Worm (Caenorhabditis elegans) whole organism, L3 larva: ENCODE results near the gene F36F12.7.

Experiments used
- R02D3.7 ChIP-seq: fragments of 150-350 bp; optimal IDR thresholded peaks from 2 replicates; lab custom pipeline; 2014; ENCODE audit warnings: missing biosample characterization, missing genetic modification characterization
- aly-2 ChIP-seq: fragments of 150-350 bp; optimal IDR thresholded peaks from 2 replicates; lab custom pipeline; 2014; ENCODE audit warnings: missing biosample characterization, missing genetic modification characterization
- ama-1 ChIP-seq: fragments of 150-350 bp; optimal IDR thresholded peaks from 2 replicates; lab custom pipeline; 2018
- ceh-28 ChIP-seq: fragments of 150-350 bp; optimal IDR thresholded peaks from 2 replicates; lab custom pipeline; 2014; ENCODE audit warnings: missing biosample characterization, missing genetic modification reagents, missing genetic modification characterization
- ceh-82 ChIP-seq: fragments of 150-350 bp; optimal IDR thresholded peaks from 2 replicates; lab custom pipeline; 2014; ENCODE audit warnings: missing biosample characterization, missing genetic modification characterization
- ceh-9 ChIP-seq: sonication (generic microtip); optimal IDR thresholded peaks from 2 replicates; lab custom pipeline; 2018; ENCODE audit warnings: missing biosample characterization, missing genetic modification characterization
- daf-12 ChIP-seq: fragments of 150-350 bp; optimal IDR thresholded peaks from 2 replicates; lab custom pipeline; 2014; ENCODE audit warnings: missing biosample characterization, missing genetic modification reagents, missing genetic modification characterization
- egl-27 ChIP-seq: sonication (generic microtip); optimal IDR thresholded peaks from 4 replicates; lab custom pipeline; 2017; ENCODE audit warnings: missing biosample characterization, missing genetic modification reagents, missing genetic modification characterization
- egl-5 ChIP-seq: fragments of 150-350 bp; optimal IDR thresholded peaks from 2 replicates; lab custom pipeline; 2017; ENCODE audit warnings: missing biosample characterization, missing genetic modification reagents, missing genetic modification characterization, inconsistent platforms
- elt-1 ChIP-seq: fragments of 150-350 bp; optimal IDR thresholded peaks from 2 replicates; lab custom pipeline; 2014; ENCODE audit warnings: missing biosample characterization, missing genetic modification characterization
- elt-2 ChIP-seq: sonication (generic microtip); optimal IDR thresholded peaks from 2 replicates; lab custom pipeline; 2016; ENCODE audit warnings: missing genetic modification reagents, mild to moderate bottlenecking, missing genetic modification characterization, missing compliant biosample characterization
- elt-3 ChIP-seq, 3 experiments: fragments of 150-350 bp in 1 of 3; sonication (generic microtip) in 2 of 3; optimal IDR thresholded peaks; 2 replicates in 2 of 3; 4 replicates in 1 of 3; lab custom pipeline; 2014 to 2017; ENCODE audit warnings: missing biosample characterization in 3 of 3, missing genetic modification characterization in 3 of 3
- fkh-2 ChIP-seq: fragments of 150-350 bp; optimal IDR thresholded peaks from 2 replicates; lab custom pipeline; 2014; ENCODE audit warnings: missing biosample characterization, missing genetic modification reagents, missing genetic modification characterization
- fos-1 ChIP-seq: fragments of 150-350 bp; optimal IDR thresholded peaks from 2 replicates; lab custom pipeline; 2014; ENCODE audit warnings: missing biosample characterization, missing genetic modification characterization
- hmg-11 ChIP-seq: sonication (generic microtip); optimal IDR thresholded peaks from 2 replicates; lab custom pipeline; 2016; ENCODE audit warnings: missing genetic modification characterization, missing compliant biosample characterization
- lin-15B ChIP-seq: fragments of 150-350 bp; optimal IDR thresholded peaks from 2 replicates; lab custom pipeline; 2014; ENCODE audit warnings: missing biosample characterization, missing genetic modification characterization
- lsy-12 ChIP-seq: sonication (generic microtip); optimal IDR thresholded peaks from 2 replicates; lab custom pipeline; 2016; ENCODE audit warnings: mild to moderate bottlenecking, missing genetic modification characterization, missing compliant biosample characterization
- mml-1 ChIP-seq: fragments of 150-350 bp; sonication (generic microtip); optimal IDR thresholded peaks from 3 replicates; lab custom pipeline; 2014; ENCODE audit warnings: missing biosample characterization, missing genetic modification characterization
- nfya-1 ChIP-seq: sonication (generic microtip); optimal IDR thresholded peaks from 2 replicates; lab custom pipeline; 2017; ENCODE audit warnings: missing genetic modification characterization, mild to moderate bottlenecking, missing compliant biosample characterization, antibody characterized with exemption, moderate library complexity; ENCODE audit not compliant: insufficient read depth
- nhr-11 ChIP-seq: fragments of 150-350 bp; optimal IDR thresholded peaks from 2 replicates; lab custom pipeline; 2014; ENCODE audit warnings: missing biosample characterization, missing genetic modification characterization
- nhr-12 ChIP-seq: fragments of 150-350 bp; optimal IDR thresholded peaks from 2 replicates; lab custom pipeline; 2014; ENCODE audit warnings: missing biosample characterization, missing genetic modification characterization
- nhr-25 ChIP-seq: sonication (generic microtip); optimal IDR thresholded peaks from 2 replicates; lab custom pipeline; 2017; ENCODE audit warnings: missing biosample characterization, missing genetic modification characterization
- nhr-28 ChIP-seq: fragments of 150-350 bp; optimal IDR thresholded peaks from 2 replicates; lab custom pipeline; 2014; ENCODE audit warnings: missing biosample characterization, missing genetic modification characterization
- nhr-43 ChIP-seq: sonication (generic microtip); optimal IDR thresholded peaks from 2 replicates; lab custom pipeline; 2016; ENCODE audit warnings: mild to moderate bottlenecking, missing genetic modification characterization, missing compliant biosample characterization; ENCODE audit not compliant: poor library complexity, severe bottlenecking
- nhr-67 ChIP-seq: fragments of 150-350 bp; optimal IDR thresholded peaks from 2 replicates; lab custom pipeline; 2014; ENCODE audit warnings: missing biosample characterization, missing genetic modification characterization
- pha-4 ChIP-seq: fragments of 150-350 bp; optimal IDR thresholded peaks from 2 replicates; lab custom pipeline; 2014; ENCODE audit warnings: missing biosample characterization, missing genetic modification reagents, missing genetic modification characterization
- pqm-1 ChIP-seq: fragments of 150-350 bp; optimal IDR thresholded peaks from 2 replicates; lab custom pipeline; 2017; ENCODE audit warnings: missing biosample characterization, missing genetic modification characterization, inconsistent platforms
- sea-2 ChIP-seq: fragments of 150-350 bp; sonication (generic microtip); optimal IDR thresholded peaks from 4 replicates; lab custom pipeline; 2014; ENCODE audit warnings: missing biosample characterization, missing genetic modification reagents, missing genetic modification characterization
- snpc-4 ChIP-seq: fragments of 150-350 bp; optimal IDR thresholded peaks from 2 replicates; lab custom pipeline; 2014; ENCODE audit warnings: missing biosample characterization, missing genetic modification characterization
- tbx-2 ChIP-seq: sonication (generic microtip); optimal IDR thresholded peaks from 2 replicates; lab custom pipeline; 2016; ENCODE audit warnings: mild to moderate bottlenecking, missing genetic modification characterization, missing compliant biosample characterization
- unc-39 ChIP-seq: sonication (generic microtip); optimal IDR thresholded peaks from 4 replicates; lab custom pipeline; 2017; ENCODE audit warnings: missing biosample characterization, missing genetic modification characterization
- unc-62 ChIP-seq: fragments of 150-350 bp; sonication (generic microtip); optimal IDR thresholded peaks from 4 replicates; lab custom pipeline; 2014; ENCODE audit warnings: missing biosample characterization, missing genetic modification reagents, missing genetic modification characterization
- zag-1 ChIP-seq: fragments of 150-350 bp; optimal IDR thresholded peaks from 2 replicates; lab custom pipeline; 2014; ENCODE audit warnings: missing biosample characterization, missing genetic modification characterization
- ztf-11 ChIP-seq: fragments of 150-350 bp; optimal IDR thresholded peaks from 2 replicates; lab custom pipeline; 2014; ENCODE audit warnings: missing biosample characterization, missing genetic modification characterization

F36F12.7 gene

DNA sequence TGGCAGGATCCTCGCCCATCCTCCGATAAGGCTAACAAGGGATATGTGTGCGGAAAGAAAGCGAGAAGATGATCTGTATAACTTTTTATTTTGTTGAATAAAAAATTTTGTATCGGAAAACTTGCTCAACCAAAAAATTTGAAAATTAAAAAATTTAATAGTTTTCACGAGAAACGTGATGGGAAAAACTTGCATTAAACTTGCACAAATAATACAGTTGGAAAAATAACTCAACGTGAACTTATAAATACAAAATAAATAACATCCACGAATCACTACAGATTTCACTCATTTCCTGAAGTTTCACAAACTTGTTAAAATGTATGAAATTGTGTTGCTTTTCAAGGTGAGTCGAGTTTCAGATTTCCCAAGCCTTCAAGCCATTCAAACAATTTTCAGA, at the start of gene F36F12.7:
F36F12.7 (plus strand) TSS at position 301 of the 400 bp plus-strand sequence.
- TF ChIP-seq ama-1 (no peak), elt-1 (tag; lab: Kevin White, UChicago) (no peak), nhr-28 (tag; lab: Kevin White, UChicago) (no peak), sea-2 (GFP tag; lab: Kevin White, UChicago) (no peak), fos-1 (no peak), nhr-67 (tag; lab: Kevin White, UChicago) (no peak), tbx-2 (no peak), nhr-43 (tag; lab: Kevin White, UChicago) (no peak)

DNA sequence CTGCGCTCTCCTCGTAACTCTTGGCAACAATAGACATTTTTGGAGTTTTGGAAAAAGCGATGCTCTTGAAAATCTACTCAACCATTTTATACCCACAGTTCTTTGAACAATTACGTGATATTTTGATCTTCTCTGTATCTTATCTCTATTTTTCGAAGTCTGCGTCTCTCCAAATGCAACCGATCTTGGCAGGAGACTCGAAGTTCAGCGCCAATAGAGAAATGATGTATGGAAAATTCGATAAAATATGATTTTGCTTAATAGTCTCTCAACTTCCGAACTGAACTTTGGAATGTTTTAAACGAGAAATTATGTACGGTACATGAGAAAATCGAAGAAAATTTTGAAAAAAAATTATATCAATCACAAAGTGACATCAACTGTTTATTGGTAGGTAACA, 49.0 kb upstream of the F36F12.7 start, which contains the start of gene comt-4:
comt-4 (minus strand) TSS at position 50 of the 400 bp plus-strand sequence.
- TF ChIP-seq nfya-1 (tag; lab: Kevin White, UChicago) (no peak), nhr-25 (tag; lab: Kevin White, UChicago) (no peak), fos-1 (no peak), pqm-1 (tag; lab: Kevin White, UChicago) (peak; percentile 60), nhr-12 (tag; lab: Kevin White, UChicago) (no peak), nhr-67 (tag; lab: Kevin White, UChicago) (no peak), elt-2 (tag; lab: Kevin White, UChicago) (peak; percentile 51), lsy-12 (tag; lab: Kevin White, UChicago) (no peak)
- TF ChIP-seq, all 47 proteins: peak for 2

DNA sequence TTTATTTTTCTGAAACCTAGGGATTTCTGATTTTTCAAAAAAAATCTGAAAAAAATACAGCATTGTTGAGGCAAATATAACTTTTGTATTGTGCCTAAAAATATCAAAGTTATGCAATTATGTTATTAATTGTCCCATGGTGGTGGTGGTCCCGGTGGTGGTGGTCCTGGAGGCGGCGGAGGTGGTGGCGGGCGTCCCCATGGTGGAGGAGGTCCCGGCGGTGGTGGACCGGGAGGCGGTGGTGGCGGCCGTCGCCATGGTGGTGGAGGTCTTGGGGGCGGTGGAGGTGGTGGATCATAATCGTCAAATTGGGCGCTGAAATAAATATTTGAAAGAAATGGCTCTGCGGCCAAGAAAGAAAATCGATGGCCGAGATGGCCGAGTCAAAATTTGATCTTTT, 48.4 kb upstream of the F36F12.7 start:
- no peak for TF ChIP-seq lin-15B (tag; lab: Kevin White, UChicago)
- TF ChIP-seq elt-1 (tag; lab: Kevin White, UChicago): no peak

DNA sequence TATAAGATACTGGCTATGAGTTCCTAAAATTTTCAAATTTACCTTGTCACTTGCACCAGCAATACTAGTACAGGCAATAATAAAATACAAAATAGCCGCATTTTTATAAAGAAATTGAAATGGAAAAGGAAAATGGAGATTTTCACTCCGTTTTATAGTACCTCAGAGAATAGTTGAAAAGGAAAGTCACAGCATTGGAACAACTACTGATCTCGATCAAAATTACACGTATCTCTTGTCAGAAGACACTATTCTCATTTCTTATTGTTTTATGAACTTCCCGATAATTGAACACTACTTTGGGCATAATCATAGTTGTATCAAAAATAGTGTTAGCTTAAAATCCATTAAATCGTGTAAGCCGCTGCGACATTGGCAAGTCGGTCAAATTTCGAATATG, 47.6 kb upstream of the F36F12.7 start, which contains the start of gene Y40B10A.11:
Y40B10A.11 (minus strand) TSS at position 101 of the 400 bp plus-strand sequence.
- no peak for TF ChIP-seq unc-39 (tag; lab: Kevin White, UChicago)
- TF ChIP-seq fkh-2 (tag; lab: Kevin White, UChicago): no peak
- no peak for TF ChIP-seq nfya-1 (tag; lab: Kevin White, UChicago)
- no peak for TF ChIP-seq elt-3 (tag; optimal IDR thresholded peaks at IDR 0.05; lab: Kevin White, UChicago)
- TF ChIP-seq lin-15B (tag; lab: Kevin White, UChicago): no peak
- no peak for TF ChIP-seq ztf-11 (tag; lab: Kevin White, UChicago)
- TF ChIP-seq ceh-28 (tag; lab: Kevin White, UChicago): no peak
- TF ChIP-seq hmg-11: no peak
- TF ChIP-seq sea-2 (GFP tag; lab: Kevin White, UChicago): no peak
- TF ChIP-seq egl-27 (tag; lab: Kevin White, UChicago): no peak
- no peak for TF ChIP-seq unc-62

DNA sequence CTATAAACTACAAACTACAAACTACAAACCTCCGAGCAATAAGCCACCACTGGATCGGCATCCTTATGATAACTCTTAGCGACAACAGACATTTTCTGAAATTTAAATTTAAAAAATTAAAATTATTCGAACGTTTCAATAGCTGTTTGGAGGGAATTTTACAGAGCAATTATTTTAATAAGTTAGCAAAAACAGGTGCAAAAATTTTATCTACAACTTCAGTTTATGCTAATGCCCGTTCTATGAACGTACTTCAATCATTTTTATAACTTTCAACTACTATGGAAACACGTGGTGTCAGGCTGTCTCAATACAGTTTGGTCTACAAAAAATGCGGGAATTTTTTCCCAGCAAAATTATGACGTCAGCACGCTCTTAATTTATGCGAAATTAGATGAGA, 45.6 kb upstream of the F36F12.7 start, which contains the start of gene comt-5:
comt-5 (minus strand) TSS at position 101 of the 400 bp plus-strand sequence.
- no peak for TF ChIP-seq elt-3 (tag; optimal IDR thresholded peaks at IDR 0.05; lab: Kevin White, UChicago)
- no peak for TF ChIP-seq zag-1 (tag; lab: Kevin White, UChicago)
- no peak for TF ChIP-seq R02D3.7 (tag; lab: Kevin White, UChicago)
- no peak for TF ChIP-seq daf-12 (tag; lab: Kevin White, UChicago)
- no peak for TF ChIP-seq snpc-4 (tag; lab: Kevin White, UChicago)
- TF ChIP-seq hmg-11: no peak
- no peak for TF ChIP-seq ceh-82 (tag; lab: Kevin White, UChicago)
- no peak for TF ChIP-seq lin-15B (tag; lab: Kevin White, UChicago)
- no peak for TF ChIP-seq fos-1
- no peak for TF ChIP-seq egl-27 (tag; lab: Kevin White, UChicago)
- TF ChIP-seq mml-1 (tag; lab: Kevin White, UChicago): no peak
- no peak for TF ChIP-seq nhr-67 (tag; lab: Kevin White, UChicago)
- TF ChIP-seq egl-5 (tag; lab: Kevin White, UChicago): no peak
- no peak for TF ChIP-seq pha-4
- no peak for TF ChIP-seq ztf-11 (tag; lab: Kevin White, UChicago)

DNA sequence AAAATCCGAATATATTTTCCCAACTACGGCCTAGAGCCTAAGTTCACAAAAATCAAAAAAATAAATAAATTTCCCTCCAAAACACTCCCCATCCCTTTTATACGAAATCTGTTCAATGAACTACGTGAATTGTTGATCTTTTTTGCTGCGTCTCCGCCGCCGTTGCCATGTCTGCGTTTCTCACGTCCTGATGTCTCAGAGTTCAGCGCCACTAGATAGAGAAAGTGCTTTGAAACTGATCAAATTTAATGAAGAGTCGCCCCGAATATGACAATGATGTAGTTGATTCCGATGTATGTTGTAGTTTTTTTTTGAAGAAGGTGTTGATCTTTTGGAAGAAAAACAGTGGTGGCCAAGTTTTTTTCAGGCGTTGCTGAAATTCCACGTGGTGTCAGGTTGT, 44.9 kb upstream of the F36F12.7 start:
- TF ChIP-seq snpc-4 (tag; lab: Kevin White, UChicago) (no peak), tbx-2 (no peak), nhr-11 (tag; lab: Kevin White, UChicago) (no peak), elt-3 (tag; optimal IDR thresholded peaks at IDR 0.05; lab: Kevin White, UChicago) (no peak), ceh-28 (tag; lab: Kevin White, UChicago) (no peak), ceh-9 (tag; lab: Kevin White, UChicago) (no peak), aly-2 (tag; lab: Kevin White, UChicago) (no peak), hmg-11 (no peak), unc-39 (tag; lab: Kevin White, UChicago) (no peak)
